Worm (Caenorhabditis elegans) whole organism, L4/young adult: Measurements from ENCODE around the gene F54F2.6.

ENCODE experiments used
- W03F9.2 ChIP-seq: fragments of 150-350 bp; optimal IDR thresholded peaks from 2 replicates; lab custom pipeline; 2014; ENCODE audit warnings: missing biosample characterization, missing genetic modification characterization
- dao-5 ChIP-seq: sonication (generic microtip); optimal IDR thresholded peaks from 2 replicates; lab custom pipeline; 2016; ENCODE audit warnings: missing genotype, missing genetic modification characterization, moderate library complexity, missing compliant biosample characterization
- him-1 ChIP-seq: sonication (generic microtip); optimal IDR thresholded peaks from 2 replicates; lab custom pipeline; 2016; ENCODE audit warnings: missing genotype, missing genetic modification reagents, missing genetic modification characterization, missing compliant biosample characterization

- peak; percentile 96 for TF ChIP-seq him-1 (tag; lab: Kevin White, UChicago)
- TF ChIP-seq dao-5 (tag; lab: Kevin White, UChicago), result peak; percentile 46
- peak; percentile 86 for TF ChIP-seq W03F9.2 (tag; lab: Kevin White, UChicago)
These were observed 4.8 kb downstream of the F54F2.6 start for ce11 chrIII:8795595-8796141.
